Fruit fly (Drosophila melanogaster) S2 (cell line): ENCODE measurements around the gene for.

Experiments used
- CG8478 ChIP-seq: fragments of >200 bp; optimal IDR thresholded peaks from 2 replicates; lab custom pipeline; 2018
- CTCF ChIP-seq, 2 experiments: fragments of >200 bp; optimal IDR thresholded peaks; 2 replicates each; lab custom pipeline; 2018

The for gene

DNA sequence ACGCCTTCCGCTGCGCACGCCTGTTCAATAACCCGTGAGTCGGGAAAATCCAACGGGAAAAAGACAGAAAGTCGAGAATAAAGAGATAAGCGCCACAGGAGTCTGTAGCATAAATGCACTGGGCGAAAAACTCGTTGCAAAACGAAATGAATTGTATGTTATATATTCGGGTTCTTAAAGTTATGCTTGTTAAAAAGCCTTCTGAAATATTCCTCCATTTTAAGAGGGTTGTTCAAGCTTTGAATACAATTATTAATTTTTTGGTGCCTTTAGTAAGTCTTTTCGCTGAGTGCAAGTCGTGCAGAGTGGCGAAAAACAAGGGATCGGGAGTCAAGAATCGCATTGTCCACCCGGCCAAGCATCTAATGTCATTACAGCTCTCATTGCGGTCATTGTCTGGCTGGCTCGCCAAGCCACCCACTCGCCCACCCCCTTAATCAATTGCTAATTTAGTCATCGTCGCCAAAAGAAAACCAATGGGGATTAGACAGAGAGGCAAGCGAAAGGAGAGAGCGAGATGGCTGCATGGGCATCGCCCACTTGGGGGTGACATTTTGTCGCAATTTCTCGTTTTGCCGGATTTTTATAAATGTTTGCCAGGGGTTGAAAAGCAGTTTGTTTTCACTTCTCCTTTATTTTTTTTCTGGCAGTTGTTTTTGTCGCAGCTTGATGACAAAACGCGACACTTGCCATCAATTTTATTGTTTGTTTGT lies 28.5 kb upstream of the for start:
- TF ChIP-seq CTCF (optimal IDR thresholded peaks at IDR 0.05; lab: Kevin White, UChicago) (no peak), CG8478 (no peak)

DNA sequence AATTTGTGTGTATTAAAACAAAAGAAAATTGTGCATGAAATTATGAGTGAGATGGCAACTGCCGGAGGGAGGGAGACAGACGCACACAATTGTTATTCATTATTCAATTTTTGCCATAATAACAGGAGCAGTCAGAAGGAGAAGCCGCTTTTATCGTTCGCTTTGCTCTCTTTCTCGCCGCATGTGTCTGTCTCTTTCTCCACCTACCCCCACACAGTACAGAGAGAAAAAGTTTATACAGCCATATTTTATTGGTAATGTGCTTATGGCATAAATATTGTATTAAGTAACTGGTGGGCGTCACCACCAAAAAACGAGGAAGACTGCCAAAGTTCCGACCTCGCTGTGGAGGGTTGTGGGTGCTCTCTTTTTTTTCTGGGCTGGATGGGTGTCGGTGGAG lies 25.7 kb upstream of the for start:
- no peak for TF ChIP-seq CG8478
- TF ChIP-seq CTCF (optimal IDR thresholded peaks at IDR 0.05; lab: Kevin White, UChicago), result no peak

DNA sequence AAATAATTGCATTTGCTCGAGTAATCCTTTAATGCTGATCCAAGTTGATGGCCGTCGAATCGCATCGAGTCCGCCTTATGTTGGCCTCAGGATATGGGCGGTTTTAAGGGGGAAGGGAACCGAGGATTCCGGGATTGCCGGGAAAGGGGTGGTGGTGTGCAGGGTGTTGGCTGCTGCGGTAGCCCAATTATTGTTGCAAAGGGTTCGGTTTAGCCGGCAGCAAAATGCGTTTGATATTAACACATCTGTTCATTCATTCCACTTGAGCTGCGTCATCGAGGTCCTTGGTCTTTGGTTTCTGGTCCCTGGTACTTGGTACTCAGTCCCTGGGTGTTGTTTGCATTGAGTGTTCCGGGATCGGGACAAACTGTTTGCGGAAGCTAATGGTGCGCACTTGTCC lies 24.6 kb upstream of the for start:
- no peak for TF ChIP-seq CG8478
- TF ChIP-seq CTCF (optimal IDR thresholded peaks at IDR 0.05; lab: Kevin White, UChicago), result no peak

DNA sequence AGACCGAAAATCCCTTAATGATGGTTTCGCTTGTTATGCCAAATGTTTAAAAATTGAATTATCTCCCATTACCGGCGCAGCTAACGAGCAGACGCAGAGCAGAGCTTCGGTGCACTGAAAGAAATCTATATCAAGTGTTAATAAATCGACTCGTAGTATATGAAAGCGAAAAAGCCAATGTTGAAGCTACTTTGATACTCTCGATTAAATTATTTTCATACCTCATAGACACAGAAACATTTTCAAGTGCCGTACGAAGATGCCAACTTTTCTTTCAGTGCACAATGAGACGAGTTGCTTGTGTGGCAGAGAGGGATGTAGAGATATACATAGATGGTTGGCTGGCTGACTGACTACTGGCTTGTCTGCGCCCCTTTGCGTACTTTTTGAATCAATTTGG lies 19.0 kb upstream of the for start:
- TF ChIP-seq CG8478 (no peak), CTCF (optimal IDR thresholded peaks at IDR 0.05; lab: Kevin White, UChicago) (no peak)

DNA sequence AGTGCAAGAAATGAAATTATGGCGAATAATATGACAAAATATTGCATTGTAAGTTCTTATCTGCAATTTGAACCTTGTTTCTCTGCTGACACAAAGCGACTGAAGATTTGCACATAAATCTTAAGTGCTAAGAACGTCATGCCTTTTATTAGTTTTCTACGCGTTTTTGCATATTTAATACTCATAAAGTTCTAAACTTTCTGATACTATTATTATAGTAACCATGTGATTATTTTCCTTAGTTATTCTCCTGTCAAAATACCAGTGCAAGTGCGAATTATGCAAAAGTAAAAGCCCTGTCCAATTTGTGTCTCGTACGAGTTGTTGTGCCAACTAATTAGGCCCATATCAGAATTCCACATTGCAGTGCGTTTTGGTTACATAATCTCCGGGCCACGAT lies 13.7 kb upstream of the for start, which contains the start of gene Sfp24Bc:
Sfp24Bc (minus strand) TSS at position 101 of the 400 bp plus-strand sequence.
- TF ChIP-seq CTCF (optimal IDR thresholded peaks at IDR 0.05; lab: Kevin White, UChicago) (no peak), CG8478 (no peak)

DNA sequence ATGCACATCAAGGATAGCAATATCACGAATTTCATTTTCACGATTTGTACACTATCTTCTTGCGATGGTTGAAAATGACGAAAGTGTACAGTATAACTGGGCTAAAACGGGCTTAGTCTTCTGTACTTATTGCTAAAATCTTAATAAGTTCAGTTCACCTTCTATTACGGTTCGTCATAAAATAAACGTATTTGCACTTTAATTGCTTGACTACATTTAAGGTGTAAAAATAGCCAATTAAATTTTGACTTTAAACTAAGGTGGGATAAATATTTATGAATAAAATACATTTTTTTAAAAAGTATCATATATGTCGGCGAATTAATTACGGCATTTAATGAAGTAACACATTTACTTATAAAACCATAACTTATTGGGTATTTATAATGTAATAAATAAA lies 12.9 kb upstream of the for start, which contains the start of gene Sfp24Bb:
Sfp24Bb (minus strand) TSS at position 101 of the 400 bp plus-strand sequence.
- TF ChIP-seq CG8478, result no peak
- TF ChIP-seq CTCF (optimal IDR thresholded peaks at IDR 0.05; lab: Kevin White, UChicago), result no peak

DNA sequence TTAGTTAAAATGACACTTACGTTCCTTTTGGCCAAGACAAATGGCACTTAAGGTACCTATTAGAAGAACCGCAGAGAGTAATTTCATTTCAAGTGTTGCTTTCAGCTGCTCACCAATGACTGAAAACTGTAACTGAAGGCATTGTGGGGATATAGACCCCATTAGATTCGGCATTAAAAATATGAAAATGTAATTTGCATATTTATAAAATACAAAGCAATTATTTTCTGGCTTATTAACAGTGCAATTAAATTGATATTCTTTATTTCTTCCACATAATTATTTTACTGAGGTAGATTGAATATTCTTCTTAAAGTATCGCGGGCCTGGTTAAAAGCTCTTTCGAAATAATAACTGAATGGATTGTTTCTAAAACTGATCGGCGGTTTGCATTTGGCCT lies 12.3 kb upstream of the for start, which contains the start of gene Sfp24Bd:
Sfp24Bd (minus strand) TSS at position 101 of the 400 bp plus-strand sequence.
- TF ChIP-seq CG8478, result no peak
- TF ChIP-seq CTCF (optimal IDR thresholded peaks at IDR 0.05; lab: Kevin White, UChicago), result no peak

DNA sequence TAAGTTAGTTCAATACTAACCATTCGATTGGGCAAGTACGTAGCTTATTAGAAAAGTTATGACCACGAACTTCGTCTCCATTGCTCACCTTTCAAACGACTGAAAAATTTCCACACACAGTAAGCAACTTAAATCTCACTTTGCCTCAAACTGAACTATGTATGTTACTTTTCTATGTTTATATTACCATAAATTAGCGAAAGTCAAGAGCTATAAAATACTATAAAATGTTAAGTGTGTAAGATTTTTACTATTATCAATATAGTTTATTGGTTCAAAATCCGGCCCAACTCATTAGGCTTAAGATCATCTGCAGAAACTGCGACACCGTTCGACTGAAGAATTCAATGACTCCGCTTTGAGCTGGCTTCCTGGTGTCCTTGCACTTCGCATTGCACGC lies 11.7 kb upstream of the for start, which contains the start of gene Sfp24Ba:
Sfp24Ba (minus strand) TSS at position 101 of the 400 bp plus-strand sequence.
- TF ChIP-seq CTCF (optimal IDR thresholded peaks at IDR 0.05; lab: Kevin White, UChicago) (no peak), CG8478 (no peak)

DNA sequence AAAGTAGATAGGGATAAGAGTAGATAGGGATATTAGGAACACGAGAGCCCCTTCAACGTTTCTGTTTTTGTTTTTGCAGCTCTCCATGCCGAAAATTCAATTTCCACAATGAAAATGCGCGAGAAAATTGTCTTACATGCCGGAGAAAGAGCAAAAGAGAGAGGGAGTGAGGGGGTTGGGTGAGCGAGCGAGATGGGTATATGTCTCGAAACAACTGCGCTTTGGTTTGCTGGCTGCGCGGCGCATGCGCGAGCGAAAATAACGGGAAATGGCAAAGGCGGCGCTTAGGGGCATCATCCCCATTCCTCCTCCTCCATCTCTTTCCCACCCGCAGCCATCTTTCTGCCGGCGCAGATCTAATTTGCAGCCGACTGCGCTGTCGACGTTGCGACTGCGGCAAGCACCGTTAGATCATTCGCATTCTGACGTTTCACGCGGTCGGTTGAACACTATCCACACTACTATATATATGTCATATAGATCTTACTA lies 5.6 kb upstream of the for start, which contains the start of gene Drgx:
Drgx (plus strand) TSS at position 439 of the 489 bp plus-strand sequence.
- TF ChIP-seq CTCF (optimal IDR thresholded peaks at IDR 0.05; lab: Kevin White, UChicago) (peak in 1 of 2 experiments; percentile 18), CG8478 (no peak)

DNA sequence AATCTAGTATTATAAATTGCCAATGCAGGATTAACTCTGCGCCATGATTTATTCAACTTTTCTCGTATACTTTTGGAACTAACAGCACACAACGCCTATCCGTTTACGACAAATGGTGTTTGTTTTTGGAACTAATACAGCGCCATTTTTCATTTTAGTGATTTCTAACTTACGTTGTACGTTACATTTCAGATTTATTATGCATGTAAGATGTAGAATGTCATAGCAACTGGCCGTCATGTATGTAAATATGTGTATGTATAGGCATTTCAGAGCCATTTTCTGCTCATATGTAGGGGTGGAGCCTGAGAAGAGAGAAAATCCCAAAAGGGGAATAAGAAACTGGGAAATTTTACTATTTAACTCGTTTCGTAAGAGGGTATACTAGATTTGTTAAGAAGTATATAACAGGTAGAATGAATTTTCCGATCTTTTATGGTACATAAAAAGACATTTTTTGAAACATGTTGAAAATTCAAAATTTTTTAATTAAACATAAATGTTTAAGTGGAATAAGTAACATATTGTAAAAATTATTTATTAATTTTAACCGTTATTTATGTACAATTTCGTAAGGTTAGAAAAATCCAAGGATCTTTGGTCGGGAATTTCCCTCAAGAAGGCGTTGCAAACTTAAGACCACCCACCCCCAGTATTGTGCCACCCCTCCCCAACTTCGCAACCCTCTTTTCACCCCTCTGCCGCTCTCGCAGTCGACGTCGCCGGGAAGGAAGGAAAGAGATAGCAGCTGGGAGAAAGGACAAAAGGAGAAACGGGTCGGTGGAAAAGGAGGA lies 793 bp upstream of the for start:
- no peak for TF ChIP-seq CG8478
- TF ChIP-seq CTCF (optimal IDR thresholded peaks at IDR 0.05; lab: Kevin White, UChicago), result peak; percentile 98 to 99

DNA sequence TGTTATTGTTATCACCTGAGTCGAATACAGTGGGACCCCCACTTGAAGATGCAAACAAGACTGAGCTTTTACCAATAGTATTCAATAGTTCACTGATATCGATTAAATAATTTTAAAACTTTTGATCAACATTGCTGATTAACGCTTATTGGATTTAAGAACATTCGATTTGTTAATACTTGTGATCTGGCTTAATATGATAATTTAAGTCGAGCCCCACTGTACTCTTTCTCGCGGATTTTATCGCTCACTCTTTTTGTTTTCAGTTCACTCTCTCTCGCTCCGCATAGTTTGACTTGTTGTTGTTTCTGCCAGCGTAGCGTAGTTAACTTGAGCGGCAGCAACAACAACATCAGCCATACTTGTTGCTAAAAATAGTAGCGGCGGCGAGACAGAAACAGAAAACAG lies 1.1 kb downstream of the for start:
- TF ChIP-seq CG8478 (no peak), CTCF (optimal IDR thresholded peaks at IDR 0.05; lab: Kevin White, UChicago) (no peak)

DNA sequence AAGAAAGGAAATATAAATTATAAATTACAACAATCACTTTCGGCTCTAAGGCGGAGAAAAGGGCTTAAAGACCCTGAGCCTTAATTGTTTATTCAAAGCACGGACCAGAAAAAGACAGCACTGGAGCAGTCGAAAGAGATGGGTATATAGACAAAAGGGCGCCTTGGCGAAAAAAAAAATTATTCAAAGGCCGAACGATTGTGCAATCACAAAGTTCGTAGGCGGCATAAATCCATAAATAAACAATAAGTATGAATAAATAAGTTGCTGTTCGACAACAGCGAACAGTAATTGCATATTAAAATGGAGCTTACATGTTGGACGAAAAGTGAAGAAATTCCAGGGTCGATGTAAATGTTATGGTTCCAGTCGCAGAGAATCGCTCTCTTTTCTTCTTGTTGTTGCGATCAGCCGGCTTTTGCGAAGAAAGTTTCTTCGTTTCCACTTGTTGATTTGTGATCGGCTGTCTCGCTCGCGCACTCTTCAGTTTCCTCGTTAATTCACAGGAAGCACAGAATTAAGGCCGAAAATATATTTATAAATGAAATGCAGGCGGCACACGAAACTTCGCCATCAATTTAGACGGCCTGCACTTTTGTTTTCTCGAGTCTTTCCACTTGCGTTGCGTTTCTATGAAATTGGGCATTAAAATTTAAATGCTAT lies 1.7 kb downstream of the for start:
- no peak for TF ChIP-seq CTCF (optimal IDR thresholded peaks at IDR 0.05; lab: Kevin White, UChicago)
- TF ChIP-seq CG8478, result no peak

DNA sequence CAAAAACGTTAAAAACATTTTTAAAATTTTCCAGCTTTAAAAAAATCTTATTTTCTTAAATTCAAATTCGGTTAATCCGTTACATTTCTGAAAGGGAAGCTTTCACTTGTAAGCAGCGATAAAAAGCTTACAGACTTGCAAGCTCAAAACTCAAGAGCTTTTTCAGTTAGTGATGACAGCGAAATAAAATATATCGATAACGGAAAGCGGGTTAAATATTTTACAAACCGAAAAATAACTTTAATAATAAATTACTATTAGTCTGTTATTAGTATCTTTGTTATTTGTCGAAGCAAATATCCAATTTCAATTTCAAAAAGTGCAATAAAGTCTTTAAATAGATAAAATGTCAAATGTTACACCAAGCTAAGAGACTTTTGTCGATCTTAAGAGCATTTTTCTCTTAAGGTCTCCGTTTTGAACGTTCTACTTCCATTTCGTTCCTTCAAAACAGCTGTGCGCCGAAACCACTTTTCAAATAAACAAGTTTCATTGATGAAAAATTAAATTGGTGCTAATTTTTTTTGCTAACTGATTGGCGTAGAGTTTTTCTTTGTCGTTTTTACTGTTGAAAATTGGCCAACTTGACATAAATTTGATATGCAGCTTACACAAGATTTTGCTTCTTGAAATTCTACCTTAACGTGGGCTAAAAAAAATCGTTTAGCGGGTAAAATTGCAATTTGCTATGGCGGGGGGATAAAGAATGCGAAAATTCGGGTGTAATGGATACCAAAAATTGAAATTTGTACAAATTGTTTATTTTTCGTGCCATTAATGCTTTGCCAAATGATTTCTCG lies 8.4 kb downstream of the for start:
- no peak for TF ChIP-seq CTCF (optimal IDR thresholded peaks at IDR 0.05; lab: Kevin White, UChicago)
- no peak for TF ChIP-seq CG8478

DNA sequence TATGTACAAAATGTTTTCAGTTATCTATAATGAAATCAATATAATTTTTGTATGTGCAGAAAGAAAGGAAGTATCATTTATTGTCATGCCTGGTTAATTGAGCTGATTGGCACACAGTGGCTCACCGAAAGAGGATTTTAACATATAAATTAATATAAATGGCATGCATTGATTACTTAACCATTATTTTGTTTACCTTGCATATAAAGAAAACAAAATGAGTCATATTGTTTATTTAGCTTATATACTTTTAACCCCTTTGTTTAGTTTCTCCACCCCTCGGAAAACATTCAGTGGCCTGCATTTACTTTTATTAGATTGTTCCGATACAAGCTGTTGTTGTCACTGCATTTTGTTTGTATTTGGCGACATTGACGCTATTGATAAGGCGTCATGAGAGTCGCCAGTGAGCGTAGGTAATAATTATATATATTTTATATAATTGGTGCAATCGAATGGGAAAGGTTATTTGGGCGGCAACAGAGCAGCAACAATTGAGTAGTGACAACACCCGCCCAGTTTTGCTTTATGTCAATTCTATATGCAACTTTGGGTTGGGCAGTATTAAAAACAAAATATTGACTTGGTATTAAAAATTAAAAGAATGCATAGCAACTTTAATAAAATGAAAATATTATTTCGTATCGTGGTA lies 9.1 kb downstream of the for start:
- TF ChIP-seq CTCF (optimal IDR thresholded peaks at IDR 0.05; lab: Kevin White, UChicago) (no peak), CG8478 (no peak)
